Worm (Caenorhabditis elegans): ENCODE data around the gene bgnt-1.1.

The bgnt-1.1 gene

DNA sequence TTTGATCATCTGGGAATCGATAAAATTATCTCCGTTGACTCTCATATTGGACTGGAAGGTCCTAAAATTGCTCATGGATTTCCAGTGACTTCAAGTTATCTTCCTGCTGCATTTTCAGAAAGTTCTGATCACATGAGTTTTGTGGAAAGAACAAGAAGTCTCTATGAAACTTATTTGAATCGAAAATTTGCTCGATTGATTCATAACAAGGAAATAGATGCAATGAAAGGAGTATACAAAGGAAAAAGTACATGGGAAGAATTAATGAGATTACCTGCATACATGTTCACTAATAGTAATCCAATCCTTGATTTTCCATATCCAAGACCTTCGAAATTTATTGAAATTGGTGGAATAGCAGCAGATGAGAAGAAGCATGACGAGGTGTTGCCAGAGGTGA lies 6.8 kb upstream of the bgnt-1.1 start:
- TF ChIP-seq unc-62 (GFP tag; optimal IDR thresholded peaks at IDR 0.05): no peak

DNA sequence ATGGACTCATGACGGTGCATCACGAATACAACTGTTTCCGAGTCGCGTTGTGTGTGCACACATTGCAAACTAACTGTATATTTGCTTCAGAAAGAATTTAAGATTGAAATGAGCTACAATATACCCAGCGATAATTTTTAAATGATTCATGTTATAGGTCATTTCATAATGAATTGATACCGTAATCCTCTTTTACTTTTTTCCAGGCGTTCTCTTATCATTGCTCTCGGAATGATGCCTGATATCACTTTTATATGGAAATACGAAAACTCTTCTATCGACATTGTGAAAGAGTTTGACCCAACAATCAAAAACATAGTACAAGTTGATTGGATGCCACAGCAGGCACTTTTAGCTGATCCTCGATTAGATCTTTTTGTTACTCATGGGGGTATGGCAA lies 6.2 kb upstream of the bgnt-1.1 start:
- no peak for TF ChIP-seq unc-62 (GFP tag; optimal IDR thresholded peaks at IDR 0.05)

DNA sequence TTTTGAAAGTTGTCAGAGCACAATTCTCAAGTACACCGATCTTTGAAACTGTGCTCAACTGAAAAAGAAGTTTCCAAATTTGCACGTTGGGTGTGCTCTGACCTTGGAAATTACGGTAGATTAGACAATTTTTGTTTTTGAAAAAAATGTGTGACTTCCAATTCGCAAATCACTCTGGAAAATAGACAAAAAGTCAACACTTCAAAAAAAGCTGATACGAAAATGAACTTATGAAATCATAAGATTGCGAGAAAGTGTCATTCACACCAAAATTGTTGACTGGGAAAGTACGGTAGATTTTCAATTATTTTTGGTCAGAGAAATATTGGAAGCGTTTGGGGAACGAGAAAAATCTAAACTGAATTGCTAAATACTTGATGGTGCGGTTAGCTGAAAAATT lies 5.2 kb upstream of the bgnt-1.1 start:
- no peak for TF ChIP-seq unc-62 (GFP tag; optimal IDR thresholded peaks at IDR 0.05)

DNA sequence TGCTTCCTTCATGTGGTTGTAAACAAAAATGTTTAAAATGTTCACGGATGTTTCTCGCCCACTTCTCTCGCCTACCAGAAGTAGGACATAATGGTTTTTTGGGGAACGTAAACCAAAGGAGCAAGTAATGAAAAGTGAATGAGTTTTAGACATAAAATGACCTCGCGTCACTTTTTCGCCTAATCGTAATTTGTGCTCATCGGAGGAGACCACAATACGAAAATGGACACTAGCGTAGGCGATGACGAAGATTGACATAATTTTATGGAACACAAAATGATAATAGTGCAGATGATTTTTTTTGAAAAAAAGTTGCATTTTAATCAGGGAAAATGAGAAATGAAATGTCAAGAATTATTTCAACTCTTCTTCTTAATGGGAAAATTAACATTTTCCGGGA lies 3.9 kb upstream of the bgnt-1.1 start:
- no peak for TF ChIP-seq unc-62 (GFP tag; optimal IDR thresholded peaks at IDR 0.05)

DNA sequence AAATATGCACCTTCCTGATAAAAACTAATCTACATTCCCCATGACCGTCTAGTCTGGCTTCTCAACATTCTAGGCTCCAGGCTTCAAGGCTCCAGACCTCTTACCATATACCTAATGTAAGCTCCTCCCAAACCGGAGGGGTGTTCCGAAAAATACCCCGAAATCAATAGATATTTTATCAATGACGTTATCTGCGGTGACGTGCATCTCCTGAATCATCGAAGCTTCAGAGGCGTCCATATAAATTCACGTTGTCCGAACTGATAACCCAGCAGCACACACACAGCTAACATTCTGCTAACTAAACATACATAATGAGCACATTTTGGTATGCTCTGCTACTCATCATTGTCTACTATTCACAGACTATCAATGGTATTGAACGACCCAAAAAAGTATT lies 3.1 kb upstream of the bgnt-1.1 start, which contains the start of gene ugt-44:
TSS of gene ugt-44 (plus strand) at position 248 of the 400 bp plus-strand sequence.
- no peak for TF ChIP-seq unc-62 (GFP tag; optimal IDR thresholded peaks at IDR 0.05)

DNA sequence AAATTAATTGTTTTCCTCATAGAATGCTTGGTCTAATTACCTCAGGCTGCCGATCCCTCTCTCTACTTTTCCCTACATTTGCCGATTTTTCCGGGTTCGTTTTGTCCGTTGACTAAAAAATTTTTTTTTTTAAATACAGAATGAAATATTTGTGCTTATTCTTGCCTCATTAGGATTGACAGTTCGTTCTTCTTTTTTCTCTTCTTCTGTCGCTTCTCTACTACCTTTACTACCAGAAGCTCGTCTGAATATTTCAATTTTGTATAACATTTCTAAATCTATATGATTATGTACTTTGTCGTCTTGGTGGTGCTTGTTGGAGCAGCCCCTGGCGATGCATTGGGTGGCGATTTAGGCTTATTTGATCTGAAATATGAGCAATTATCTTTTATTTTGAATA lies 2.7 kb downstream of the bgnt-1.1 start:
- TF ChIP-seq unc-62 (GFP tag; optimal IDR thresholded peaks at IDR 0.05): no peak

DNA sequence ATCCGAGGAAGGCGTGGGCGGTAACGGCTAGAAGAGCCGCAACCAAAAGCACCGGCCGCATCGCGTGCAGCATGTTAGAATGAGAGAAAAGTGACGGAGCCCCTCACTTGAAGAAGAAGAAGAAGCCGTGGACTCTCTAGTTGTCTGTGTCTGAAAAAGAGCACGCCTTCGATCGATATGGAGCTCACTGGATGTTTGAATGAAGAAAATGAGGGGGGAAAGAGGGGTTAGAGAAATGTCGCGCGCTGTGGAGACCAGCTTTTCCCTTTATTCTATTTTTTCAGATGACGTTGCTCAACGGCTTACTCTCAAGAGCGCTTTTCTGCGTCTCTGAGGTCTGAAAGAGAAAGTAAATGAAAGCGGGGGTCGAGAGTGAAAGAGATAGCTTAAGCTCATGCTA lies 9.1 kb downstream of the bgnt-1.1 start, which contains the start of gene egl-21:
TSS of gene egl-21 (minus strand) at position 150 of the 400 bp plus-strand sequence.
- no peak for TF ChIP-seq unc-62 (GFP tag; optimal IDR thresholded peaks at IDR 0.05)

DNA sequence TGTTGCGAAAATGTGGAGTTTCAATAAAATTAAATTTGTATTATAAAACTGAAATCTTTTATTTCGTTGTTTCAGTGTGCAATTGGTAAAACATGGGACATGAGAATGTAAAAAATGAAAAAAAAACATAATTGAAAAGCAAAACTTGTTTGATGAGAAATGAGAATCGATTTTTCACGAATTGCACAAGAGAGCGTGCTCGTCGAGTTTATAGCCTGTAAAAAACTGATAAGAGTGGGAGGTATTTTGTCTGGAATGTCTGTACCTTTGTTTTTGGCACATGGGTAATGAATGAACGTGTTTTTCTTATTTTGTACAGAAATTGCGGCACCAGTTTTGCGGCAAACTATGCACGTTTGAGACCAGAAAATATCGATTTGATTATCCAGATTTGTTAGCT lies 10.0 kb downstream of the bgnt-1.1 start:
- no peak for TF ChIP-seq unc-62 (GFP tag; optimal IDR thresholded peaks at IDR 0.05)

DNA sequence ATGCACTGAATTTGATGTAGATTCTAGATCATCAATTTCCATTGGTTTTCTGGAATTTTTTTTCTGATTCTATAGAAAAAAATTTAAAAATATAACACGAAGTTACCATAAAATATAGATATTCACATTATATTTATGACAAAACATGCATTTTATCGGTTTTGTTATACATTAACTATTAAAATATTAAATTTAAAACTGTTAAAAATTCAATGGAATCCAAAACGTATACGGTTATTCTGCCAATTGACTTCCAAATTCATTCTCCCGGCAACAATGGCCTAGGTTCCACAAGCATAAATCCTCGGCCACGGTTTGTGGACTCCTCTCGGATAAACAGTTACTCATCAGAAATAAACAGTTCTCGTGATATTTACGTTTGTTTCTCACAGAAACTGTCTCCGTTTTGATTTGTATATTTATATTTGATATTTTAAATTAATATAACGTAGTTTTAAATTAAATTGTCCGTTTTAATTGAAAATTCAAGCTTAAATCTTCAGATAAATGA lies 11.1 kb downstream of the bgnt-1.1 start, which contains the start of the genes F01D4.5 and ced-5:
TSS of gene F01D4.5 (minus strand) at position 51 of the 511 bp plus-strand sequence.
TSS of gene ced-5 (plus strand) at position 504 of the 511 bp plus-strand sequence.
- TF ChIP-seq unc-62 (GFP tag; optimal IDR thresholded peaks at IDR 0.05): no peak

DNA sequence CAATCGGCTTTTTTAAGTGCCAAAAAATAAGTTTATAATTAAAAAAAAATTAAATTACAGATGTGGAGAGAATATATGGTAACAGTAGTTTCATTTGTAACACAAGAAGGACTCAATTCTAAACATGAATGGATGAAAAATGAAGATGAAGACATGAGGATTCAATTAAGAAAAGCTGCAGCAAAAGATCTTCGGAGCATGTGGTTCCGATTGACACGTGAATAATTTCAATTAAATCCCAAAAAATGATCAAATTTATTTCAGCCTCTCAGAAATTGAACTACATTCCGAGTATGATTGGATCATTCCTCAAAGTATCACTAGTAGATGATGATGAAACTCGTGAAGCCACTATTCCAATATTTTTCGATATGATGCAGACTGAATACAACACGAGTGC lies 16.8 kb downstream of the bgnt-1.1 start:
- TF ChIP-seq unc-62 (GFP tag; optimal IDR thresholded peaks at IDR 0.05): no peak

DNA sequence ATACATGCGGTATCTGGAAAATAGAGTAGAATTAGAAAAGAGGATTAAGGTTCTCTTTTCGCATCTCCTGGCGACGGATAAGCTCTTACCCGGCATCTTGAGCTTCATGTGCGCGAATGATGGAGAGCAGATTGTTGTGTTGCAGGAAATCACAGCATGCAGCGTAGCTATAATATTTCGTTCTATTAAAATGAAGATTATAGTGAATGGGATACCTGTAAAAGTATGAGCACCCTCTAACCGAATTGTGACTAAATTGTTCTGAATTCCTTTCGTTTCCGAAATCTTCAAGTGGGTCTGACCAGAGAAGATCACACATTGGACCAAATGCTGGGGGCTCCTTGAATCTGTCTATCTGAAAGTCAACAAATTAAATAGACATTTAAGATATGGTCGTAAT lies 25.8 kb downstream of the bgnt-1.1 start:
- no peak for TF ChIP-seq unc-62 (GFP tag; optimal IDR thresholded peaks at IDR 0.05)

DNA sequence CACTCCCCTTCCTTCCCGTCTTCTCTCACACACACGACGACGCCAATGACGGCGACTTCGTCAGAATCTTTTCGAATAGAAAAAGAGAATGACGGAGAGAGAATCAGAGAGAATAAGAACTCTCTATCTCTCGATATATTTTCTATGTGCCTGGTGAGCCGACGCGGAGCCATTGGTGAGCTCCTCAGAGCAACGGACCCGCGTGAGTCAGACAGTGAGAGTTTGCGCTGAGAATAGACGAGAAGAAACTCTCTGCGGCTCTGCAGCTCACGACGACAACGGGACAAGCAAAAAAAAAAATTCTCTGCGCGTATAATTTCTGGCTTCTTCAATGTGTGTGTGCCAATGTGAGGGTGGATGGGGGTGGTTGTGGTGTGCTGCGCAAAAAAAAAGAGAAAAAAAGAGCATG lies 27.4 kb downstream of the bgnt-1.1 start:
- TF ChIP-seq unc-62 (GFP tag; optimal IDR thresholded peaks at IDR 0.05): no peak

DNA sequence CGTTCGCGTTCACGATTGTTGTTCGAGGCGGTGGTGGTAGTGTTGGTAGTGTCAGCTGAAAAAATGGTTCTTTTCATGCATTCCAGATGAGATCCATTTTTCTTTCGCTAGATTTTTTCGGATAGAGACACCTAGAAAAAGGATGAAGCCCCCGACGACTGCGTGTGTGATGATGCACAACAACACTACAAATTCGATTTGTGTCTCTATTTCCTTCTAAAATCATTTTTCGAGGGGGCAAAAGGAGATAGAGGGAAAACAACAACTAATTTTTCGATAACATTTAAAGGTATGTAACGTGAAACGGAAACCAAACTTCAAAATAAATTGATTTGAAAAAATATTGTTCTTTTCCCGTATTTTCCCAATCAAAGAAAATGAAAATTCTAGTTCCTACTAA lies 27.9 kb downstream of the bgnt-1.1 start:
- TF ChIP-seq unc-62 (GFP tag; optimal IDR thresholded peaks at IDR 0.05): no peak

DNA sequence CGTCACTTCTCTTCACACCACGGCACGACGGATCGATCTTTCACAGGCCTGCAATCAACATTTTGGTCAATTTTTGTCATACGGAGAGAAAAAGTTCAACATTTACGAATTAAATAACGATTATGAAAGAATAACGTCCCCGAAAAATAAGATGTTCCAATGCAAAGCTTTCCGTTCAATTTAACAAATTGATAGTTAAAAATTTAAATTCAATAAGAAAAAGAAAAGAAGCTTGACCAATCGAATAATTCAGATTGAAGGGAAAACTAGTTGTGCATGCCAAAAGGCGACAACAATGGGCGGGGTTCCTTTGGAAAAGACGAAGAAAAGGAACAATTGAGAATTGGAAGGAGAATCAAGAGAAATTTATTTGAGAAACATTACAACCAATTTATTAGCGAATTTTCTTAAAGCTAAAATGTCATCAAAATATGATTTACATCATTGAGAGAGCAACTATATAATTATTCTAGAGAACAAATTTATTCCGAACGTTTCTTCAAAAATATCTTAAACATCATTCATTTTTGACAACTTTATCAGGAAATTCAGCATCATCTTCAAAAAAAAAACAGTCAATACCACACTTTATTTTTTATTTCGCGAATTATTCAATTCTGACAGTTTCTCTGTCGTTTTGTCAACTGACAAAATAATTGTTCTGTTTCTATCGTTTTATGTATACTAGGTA lies 29.1 kb downstream of the bgnt-1.1 start, which contains the start of gene tax-6:
TSS of gene tax-6 (minus strand) at position 51 of the 691 bp plus-strand sequence.
- no peak for TF ChIP-seq unc-62 (GFP tag; optimal IDR thresholded peaks at IDR 0.05)

DNA sequence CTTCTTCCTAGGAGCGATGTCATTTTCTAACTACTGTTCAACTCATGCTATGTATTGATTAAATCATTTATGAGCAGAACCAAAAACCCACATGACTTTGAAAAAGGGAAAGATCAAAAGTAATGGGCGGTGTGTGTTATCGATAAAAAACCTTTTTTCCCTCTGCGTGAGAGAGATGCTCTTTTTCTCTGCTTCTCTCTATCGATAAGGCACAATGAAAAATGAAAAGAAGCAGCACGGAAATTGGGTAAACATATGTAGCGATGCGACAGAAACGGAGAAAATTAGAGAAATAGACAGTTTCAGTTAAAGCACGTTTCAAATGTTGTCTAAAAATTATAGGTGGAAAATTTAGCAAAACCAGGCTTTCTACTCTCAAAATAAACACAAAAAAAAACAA lies 29.8 kb downstream of the bgnt-1.1 start:
- TF ChIP-seq unc-62 (GFP tag; optimal IDR thresholded peaks at IDR 0.05): no peak

DNA sequence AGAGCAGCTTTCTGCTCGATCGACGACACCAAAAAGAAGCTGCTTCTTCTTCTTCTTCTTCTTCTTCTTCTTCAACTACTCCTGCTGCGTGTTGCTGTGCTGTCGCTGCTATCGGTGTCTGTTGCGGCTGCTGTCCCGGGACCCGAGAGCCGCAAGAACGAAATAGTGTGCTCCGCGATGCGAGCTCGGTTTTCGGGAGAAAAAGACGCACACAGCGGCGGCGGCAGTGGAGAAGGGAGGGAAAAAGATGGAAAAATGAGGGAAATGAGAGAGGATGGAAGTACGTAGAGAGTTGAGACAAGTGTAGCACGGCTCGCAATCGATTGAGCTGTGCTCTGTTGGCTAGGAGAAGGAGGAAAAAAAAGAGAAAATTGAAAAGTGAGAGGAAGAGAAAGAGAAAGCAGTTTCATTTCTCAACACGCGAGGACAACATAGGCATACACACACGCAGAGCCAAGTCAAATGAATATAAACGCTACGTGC lies 31.2 kb downstream of the bgnt-1.1 start:
- TF ChIP-seq unc-62 (GFP tag; optimal IDR thresholded peaks at IDR 0.05): no peak

DNA sequence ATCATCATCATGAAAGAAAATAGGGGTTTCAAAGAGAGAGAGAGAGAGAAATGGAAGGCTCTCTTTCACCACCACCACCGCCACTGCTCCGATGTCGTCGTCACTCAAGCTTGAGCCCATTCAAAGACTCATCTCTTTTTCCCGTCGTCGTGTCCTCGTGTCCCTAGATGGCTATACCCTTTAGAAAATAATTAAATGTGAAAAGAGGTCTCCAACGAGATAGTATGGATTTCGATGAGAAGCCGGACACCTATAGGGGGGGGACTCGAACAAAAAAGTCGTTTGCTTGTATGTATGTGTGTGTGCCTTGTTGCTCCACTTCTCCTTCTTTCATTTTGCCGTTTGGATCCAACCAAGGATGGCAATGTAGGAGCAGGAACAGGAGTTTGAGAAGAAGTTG lies 32.4 kb downstream of the bgnt-1.1 start:
- TF ChIP-seq unc-62 (GFP tag; optimal IDR thresholded peaks at IDR 0.05): no peak
